Worm (Caenorhabditis elegans) whole organism, young adult: Measurements from ENCODE around the gene fbxa-82.

Source experiments
- B0019.2 ChIP-seq: fragments of 200-800 bp; sonication (Bioruptor generic); conservative IDR thresholded peaks from 2 replicates; pipeline ENCODE4 v1.3.6; 2022; ENCODE audit warnings: missing genetic modification reagents, missing genetic modification characterization, missing compliant biosample characterization
- B0035.1 ChIP-seq: sonication (generic microtip); optimal IDR thresholded peaks from 2 replicates; lab custom pipeline; 2016; ENCODE audit warnings: missing genetic modification characterization, mild to moderate bottlenecking, missing compliant biosample characterization, missing genotype, missing genetic modification reagents
- C17E4.6 ChIP-seq: fragments of 200-800 bp; sonication (Bioruptor generic); IDR thresholded peaks from 2 replicates; pipeline ENCODE4 v1.3.6; 2022; ENCODE audit warnings: missing genetic modification reagents, missing genetic modification characterization, missing compliant biosample characterization
- D2030.7 ChIP-seq: fragments of 200-800 bp; sonication (Bioruptor generic); IDR thresholded peaks from 2 replicates; pipeline ENCODE4 v1.3.6; 2022; ENCODE audit warnings: missing genetic modification reagents, missing genetic modification characterization, missing compliant biosample characterization
- F22D6.2 ChIP-seq: sonication (generic microtip); optimal IDR thresholded peaks from 2 replicates; lab custom pipeline; 2016; ENCODE audit warnings: mild to moderate bottlenecking, missing genetic modification characterization, missing compliant biosample characterization
- F37B4.10 ChIP-seq: fragments of 200-800 bp; sonication (Bioruptor generic); IDR thresholded peaks from 2 replicates; pipeline ENCODE4 v1.3.6; 2022; ENCODE audit warnings: missing genetic modification characterization, missing compliant biosample characterization
- F55B11.4 ChIP-seq: sonication (generic microtip); optimal IDR thresholded peaks from 2 replicates; lab custom pipeline; 2016; ENCODE audit warnings: missing compliant biosample characterization, missing genetic modification characterization, borderline replicate concordance; ENCODE audit not compliant: insufficient read depth
- F57C9.4 ChIP-seq: sonication (generic microtip); optimal IDR thresholded peaks from 2 replicates; lab custom pipeline; 2017; ENCODE audit warnings: mild to moderate bottlenecking, missing genetic modification characterization, missing compliant biosample characterization
- K11D2.4 ChIP-seq: fragments of 200-800 bp; sonication (Bioruptor generic); IDR thresholded peaks from 2 replicates; pipeline ENCODE4 v1.3.6; 2022; ENCODE audit warnings: missing genetic modification reagents, missing genetic modification characterization, missing compliant biosample characterization
- K12H6.12 ChIP-seq: fragments of 200-800 bp; sonication (Bioruptor generic); optimal IDR thresholded peaks from 2 replicates; lab custom pipeline; 2018; ENCODE audit warnings: mild to moderate bottlenecking, missing genetic modification characterization, missing compliant biosample characterization
- Y56A3A.18 ChIP-seq: fragments of 200-800 bp; sonication (Bioruptor generic); IDR thresholded peaks from 2 replicates; pipeline ENCODE4 v1.3.6; 2022; ENCODE audit warnings: missing genetic modification reagents, missing genetic modification characterization, missing compliant biosample characterization
- ZK185.1 ChIP-seq: sonication (generic microtip); optimal IDR thresholded peaks from 2 replicates; lab custom pipeline; 2016; ENCODE audit warnings: mild to moderate bottlenecking, missing genetic modification characterization, missing compliant biosample characterization; ENCODE audit not compliant: poor library complexity, severe bottlenecking
- akir-1 ChIP-seq: fragments of 200-800 bp; sonication (Bioruptor generic); optimal IDR thresholded peaks from 2 replicates; lab custom pipeline; 2018; ENCODE audit warnings: mild to moderate bottlenecking, missing genetic modification characterization, moderate library complexity, missing compliant biosample characterization
- atf-7 ChIP-seq: sonication (generic microtip); optimal IDR thresholded peaks from 2 replicates; lab custom pipeline; 2017; ENCODE audit warnings: mild to moderate bottlenecking, missing genetic modification characterization, missing compliant biosample characterization
- attf-5 ChIP-seq: fragments of 200-800 bp; sonication (Bioruptor generic); optimal IDR thresholded peaks from 2 replicates; lab custom pipeline; 2018; ENCODE audit warnings: mild to moderate bottlenecking, missing genetic modification characterization, missing compliant biosample characterization
- attf-6 ChIP-seq: fragments of 200-800 bp; sonication (Bioruptor generic); IDR thresholded peaks from 2 replicates; pipeline ENCODE4 v1.3.6; 2022; ENCODE audit warnings: missing genetic modification reagents, missing genetic modification characterization, missing compliant biosample characterization
- ceh-27 ChIP-seq: fragments of 200-800 bp; sonication (Bioruptor generic); optimal IDR thresholded peaks from 2 replicates; lab custom pipeline; 2018; ENCODE audit warnings: mild to moderate bottlenecking, missing genetic modification characterization, moderate library complexity, missing compliant biosample characterization
- ceh-40 ChIP-seq: fragments of 200-800 bp; sonication (Bioruptor generic); IDR thresholded peaks from 2 replicates; pipeline ENCODE4 v1.3.6; 2022; ENCODE audit warnings: missing genetic modification characterization, missing compliant biosample characterization
- ceh-91 ChIP-seq: fragments of 200-800 bp; sonication (Bioruptor generic); IDR thresholded peaks from 2 replicates; pipeline ENCODE4 v1.3.6; 2022; ENCODE audit warnings: missing genetic modification reagents, missing genetic modification characterization, missing compliant biosample characterization
- egl-44 ChIP-seq: fragments of 200-800 bp; sonication (Bioruptor generic); IDR thresholded peaks from 2 replicates; pipeline ENCODE4 v1.3.6; 2022; ENCODE audit warnings: missing genetic modification reagents, missing genetic modification characterization, missing compliant biosample characterization
- fkh-3 ChIP-seq: sonication (generic microtip); optimal IDR thresholded peaks from 2 replicates; lab custom pipeline; 2016; ENCODE audit warnings: mild to moderate bottlenecking, missing genetic modification characterization, missing compliant biosample characterization
- hmg-1.2 ChIP-seq: fragments of 200-800 bp; sonication (Bioruptor generic); IDR thresholded peaks from 2 replicates; pipeline ENCODE4 v1.3.6; 2022; ENCODE audit warnings: missing genetic modification reagents, missing genetic modification characterization, missing compliant biosample characterization
- hrde-1 ChIP-seq: sonication (generic microtip); optimal IDR thresholded peaks from 2 replicates; lab custom pipeline; 2016; ENCODE audit warnings: missing genetic modification characterization, mild to moderate bottlenecking, missing compliant biosample characterization, moderate library complexity, missing genotype, missing genetic modification reagents, borderline replicate concordance
- hsf-1 ChIP-seq: fragments of 200-800 bp; sonication (Bioruptor generic); IDR thresholded peaks from 2 replicates; pipeline ENCODE4 v1.3.6; 2022; ENCODE audit warnings: missing genetic modification reagents, missing genetic modification characterization, missing compliant biosample characterization
- let-526 ChIP-seq: fragments of 200-800 bp; sonication (Bioruptor generic); IDR thresholded peaks from 2 replicates; pipeline ENCODE4 v1.3.6; 2022; ENCODE audit warnings: missing genetic modification reagents, missing genetic modification characterization, missing compliant biosample characterization
- let-607 ChIP-seq, 2 experiments: fragments of 200-800 bp in 1 of 2; sonication (Bioruptor generic) in 1 of 2; sonication (generic microtip) in 1 of 2; optimal IDR thresholded peaks; 2 replicates each; lab custom pipeline; 2016 to 2018; ENCODE audit warnings: mild to moderate bottlenecking in 2 of 2, missing compliant biosample characterization in 2 of 2, missing genetic modification characterization in 2 of 2, moderate library complexity in 2 of 2, missing genotype in 1 of 2
- lin-35 ChIP-seq, 3 experiments: fragments of 150-350 bp in 2 of 3; sonication (generic microtip) in 1 of 3; optimal IDR thresholded peaks; 2 replicates each; lab custom pipeline; 2014 to 2018; ENCODE audit warnings: missing biosample characterization in 3 of 3, missing genetic modification characterization in 3 of 3, missing genetic modification reagents in 3 of 3
- lsl-1 ChIP-seq: fragments of 200-800 bp; sonication (Bioruptor generic); optimal IDR thresholded peaks from 2 replicates; lab custom pipeline; 2018; ENCODE audit warnings: mild to moderate bottlenecking, missing genetic modification characterization, moderate library complexity, missing compliant biosample characterization
- lsy-27 ChIP-seq: sonication (generic microtip); optimal IDR thresholded peaks from 2 replicates; lab custom pipeline; 2017; ENCODE audit warnings: missing genetic modification characterization, mild to moderate bottlenecking, missing compliant biosample characterization, antibody characterized with exemption, missing genotype, borderline replicate concordance; ENCODE audit not compliant: insufficient read depth
- madf-10 ChIP-seq: sonication (generic microtip); optimal IDR thresholded peaks from 2 replicates; lab custom pipeline; 2016; ENCODE audit warnings: mild to moderate bottlenecking, missing genetic modification characterization, missing compliant biosample characterization
- madf-3 ChIP-seq: fragments of 200-800 bp; sonication (Bioruptor generic); IDR thresholded peaks from 2 replicates; pipeline ENCODE4 v1.3.6; 2022; ENCODE audit warnings: missing genetic modification reagents, missing genetic modification characterization, missing compliant biosample characterization
- madf-6 ChIP-seq: fragments of 200-800 bp; sonication (Bioruptor generic); IDR thresholded peaks from 2 replicates; pipeline ENCODE4 v1.3.6; 2022; ENCODE audit warnings: missing genetic modification reagents, missing genetic modification characterization, missing compliant biosample characterization
- nfya-2 ChIP-seq: fragments of 200-800 bp; sonication (Bioruptor generic); IDR thresholded peaks from 2 replicates; pipeline ENCODE4 v1.3.6; 2022; ENCODE audit warnings: missing genetic modification reagents, missing genetic modification characterization, missing compliant biosample characterization
- nhr-27 ChIP-seq: fragments of 200-800 bp; sonication (Bioruptor generic); optimal IDR thresholded peaks from 2 replicates; lab custom pipeline; 2018; ENCODE audit warnings: mild to moderate bottlenecking, missing genetic modification characterization, moderate library complexity, missing compliant biosample characterization
- nhr-90 ChIP-seq: sonication (generic microtip); optimal IDR thresholded peaks from 2 replicates; lab custom pipeline; 2016; ENCODE audit warnings: missing genotype, mild to moderate bottlenecking, missing genetic modification characterization, missing compliant biosample characterization
- rec-8 ChIP-seq, 2 experiments: sonication (generic microtip); optimal IDR thresholded peaks; 2 replicates each; lab custom pipeline; 2016; ENCODE audit warnings: mild to moderate bottlenecking in 2 of 2, missing genetic modification characterization in 2 of 2, missing genetic modification reagents in 2 of 2, missing genotype in 2 of 2, missing biosample characterization in 1 of 2, missing compliant biosample characterization in 1 of 2, moderate library complexity in 1 of 2
- rpc-1 ChIP-seq, 2 experiments: fragments of 150-350 bp in 1 of 2; sonication (generic microtip) in 1 of 2; optimal IDR thresholded peaks; 2 replicates each; lab custom pipeline; 2014 to 2018; ENCODE audit warnings: missing biosample characterization in 1 of 2, missing genetic modification characterization in 1 of 2, missing genetic modification reagents in 1 of 2, missing genotype in 1 of 2
- sdz-38 ChIP-seq: sonication (generic microtip); optimal IDR thresholded peaks from 2 replicates; lab custom pipeline; 2016; ENCODE audit warnings: missing genotype, missing genetic modification characterization, missing compliant biosample characterization
- snpc-1.3 ChIP-seq: sonication (generic microtip); optimal IDR thresholded peaks from 2 replicates; lab custom pipeline; 2017; ENCODE audit warnings: missing genetic modification characterization, mild to moderate bottlenecking, missing compliant biosample characterization, antibody characterized with exemption, moderate library complexity, missing genotype, missing genetic modification reagents; ENCODE audit not compliant: insufficient read depth
- snpc-3.4 ChIP-seq: sonication (generic microtip); optimal IDR thresholded peaks from 2 replicates; lab custom pipeline; 2017; ENCODE audit warnings: missing genetic modification characterization, mild to moderate bottlenecking, missing compliant biosample characterization, antibody characterized with exemption, moderate library complexity, missing genotype, missing genetic modification reagents
- tbx-9 ChIP-seq: sonication (generic microtip); optimal IDR thresholded peaks from 2 replicates; lab custom pipeline; 2016; ENCODE audit warnings: borderline replicate concordance, missing genetic modification characterization, inconsistent platforms, missing compliant biosample characterization
- tlf-1 ChIP-seq: fragments of 200-800 bp; sonication (Bioruptor generic); optimal IDR thresholded peaks from 2 replicates; lab custom pipeline; 2018; ENCODE audit warnings: mild to moderate bottlenecking, missing genetic modification characterization, missing compliant biosample characterization
- unc-130 ChIP-seq: sonication (generic microtip); optimal IDR thresholded peaks from 2 replicates; lab custom pipeline; 2016; ENCODE audit warnings: missing genetic modification reagents, missing genetic modification characterization, missing compliant biosample characterization
- xnd-1 ChIP-seq: sonication (generic microtip); optimal IDR thresholded peaks from 2 replicates; lab custom pipeline; 2016; ENCODE audit warnings: missing genotype, missing genetic modification reagents, missing genetic modification characterization, missing compliant biosample characterization

The fbxa-82 gene

DNA sequence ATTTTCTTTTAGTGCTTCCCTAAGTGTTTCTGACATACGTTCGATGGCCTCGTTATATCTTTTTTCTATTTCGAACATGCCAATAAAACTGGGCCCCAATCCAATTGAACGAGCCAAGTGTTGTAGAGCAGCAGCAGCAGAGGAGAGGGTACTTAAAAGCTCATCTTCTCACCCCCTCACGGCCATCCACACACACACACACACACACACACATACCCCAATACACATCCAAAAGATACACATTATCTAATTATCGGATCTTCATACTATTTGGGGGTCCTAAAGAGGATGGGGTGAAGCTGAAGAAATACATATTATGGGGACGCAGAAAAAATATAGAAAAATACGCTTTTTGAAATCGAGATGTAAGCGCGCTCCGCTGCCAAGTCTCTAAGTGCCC is 20.4 kb upstream of the fbxa-82 start:
- TF ChIP-seq hrde-1 (tag; lab: Kevin White, UChicago), result no peak
- TF ChIP-seq ceh-27 (GFP tag; lab: Kevin White, UChicago), result peak; percentile 69

DNA sequence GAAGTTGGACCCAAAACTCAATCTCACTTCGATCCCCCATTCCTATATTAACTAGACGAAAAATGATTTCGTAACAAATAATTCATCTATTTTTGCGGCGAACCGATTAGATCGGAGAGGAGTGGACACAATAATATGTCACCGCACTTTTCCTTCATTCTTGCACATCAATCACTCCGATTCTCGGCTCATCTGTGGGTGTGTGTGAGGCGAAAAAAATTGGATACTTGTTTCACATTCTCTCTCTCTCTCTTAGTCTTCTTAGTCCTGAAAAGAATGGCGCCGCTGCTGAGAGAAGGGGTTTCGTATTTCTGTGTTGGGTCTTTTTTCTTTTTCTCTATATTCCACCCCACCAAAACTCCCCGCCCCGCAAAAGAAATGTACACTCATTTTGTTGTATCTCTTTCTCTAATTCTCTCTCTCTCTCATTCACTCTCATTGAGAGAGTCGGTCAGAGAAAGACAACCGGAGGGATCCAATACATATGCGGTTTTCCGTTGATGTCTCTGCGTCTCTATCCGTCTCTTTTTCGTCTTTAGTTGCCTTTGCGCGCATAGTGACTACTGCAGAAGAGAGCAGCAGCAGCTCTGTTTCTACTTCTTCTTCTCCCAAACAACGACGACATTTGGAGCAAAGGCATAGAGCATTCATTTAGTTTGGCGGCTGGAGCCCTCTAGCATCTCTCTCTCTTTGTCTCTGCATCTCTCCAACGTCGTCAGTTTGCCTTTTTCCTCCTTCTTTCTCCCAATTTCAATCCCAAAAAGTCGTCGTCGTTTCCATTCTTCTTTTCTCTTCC is 18.9 kb upstream of the fbxa-82 start, which contains the start of gene unc-76:
TSS of gene unc-76 (plus strand) at position 746 of the 796 bp plus-strand sequence.
- no peak for TF ChIP-seq Y56A3A.18 (GFP tag; lab: Robert Waterston, UW)
- TF ChIP-seq C17E4.6 (GFP tag; lab: Robert Waterston, UW), result no peak
- peak; percentile 69 for TF ChIP-seq hmg-1.2
- TF ChIP-seq snpc-3.4 (tag; lab: Kevin White, UChicago), result no peak
- no peak for TF ChIP-seq F37B4.10
- TF ChIP-seq D2030.7 (GFP tag; lab: Robert Waterston, UW), result no peak
- TF ChIP-seq lsy-27 (tag; lab: Kevin White, UChicago), result no peak
- peak; percentile 56; the same call in 1 of the 2 replicates for TF ChIP-seq K11D2.4 (GFP tag; lab: Robert Waterston, UW)
- no peak for TF ChIP-seq rpc-1 (optimal IDR thresholded peaks at IDR 0.05; lab: Kevin White, UChicago)
- no peak for TF ChIP-seq rpc-1 (tag; optimal IDR thresholded peaks at IDR 0.05; lab: Kevin White, UChicago)
- no peak for TF ChIP-seq nfya-2 (GFP tag; lab: Robert Waterston, UW)
- no peak for TF ChIP-seq madf-6 (GFP tag; lab: Robert Waterston, UW)
- TF ChIP-seq let-526 (GFP tag; lab: Robert Waterston, UW), result no peak
- no peak for TF ChIP-seq ceh-91
- TF ChIP-seq snpc-1.3 (tag; lab: Kevin White, UChicago), result no peak
- no peak for TF ChIP-seq B0019.2 (GFP tag; lab: Robert Waterston, UW)
- no peak for TF ChIP-seq nhr-27 (tag; lab: Kevin White, UChicago)
- no peak for TF ChIP-seq ceh-40
- TF ChIP-seq nhr-90, result no peak
- no peak for TF ChIP-seq F55B11.4 (tag; lab: Kevin White, UChicago)
- TF ChIP-seq xnd-1 (tag; lab: Kevin White, UChicago), result no peak
- TF ChIP-seq fkh-3 (tag; lab: Kevin White, UChicago), result no peak
- TF ChIP-seq lin-35 (GFP tag; optimal IDR thresholded peaks at IDR 0.05; lab: Kevin White, UChicago), result no peak
- TF ChIP-seq tlf-1 (GFP tag; lab: Kevin White, UChicago), result no peak
- no peak for TF ChIP-seq F22D6.2 (tag; lab: Kevin White, UChicago)
- no peak for TF ChIP-seq B0035.1 (tag; lab: Kevin White, UChicago)
- TF ChIP-seq F57C9.4 (tag; lab: Kevin White, UChicago), result no peak
- TF ChIP-seq attf-5 (GFP tag; lab: Kevin White, UChicago), result peak; percentile 38
- no peak for TF ChIP-seq unc-130
- no peak; the same call in 1 of the 2 replicates for TF ChIP-seq hsf-1 (GFP tag; lab: Robert Waterston, UW)
- no peak for TF ChIP-seq sdz-38 (tag; lab: Kevin White, UChicago)
- TF ChIP-seq madf-10 (tag; lab: Kevin White, UChicago), result peak; percentile 20
- TF ChIP-seq lsl-1, result no peak
- TF ChIP-seq ZK185.1 (tag; lab: Kevin White, UChicago), result no peak
- no peak for TF ChIP-seq let-607 (tag; optimal IDR thresholded peaks at IDR 0.05; lab: Kevin White, UChicago)
- TF ChIP-seq tbx-9 (tag; lab: Kevin White, UChicago), result no peak
- TF ChIP-seq madf-3 (GFP tag; lab: Robert Waterston, UW), result no peak
- no peak for TF ChIP-seq attf-6 (GFP tag; lab: Robert Waterston, UW)
- no peak for TF ChIP-seq rec-8 (tag; optimal IDR thresholded peaks at IDR 0.05; lab: Kevin White, UChicago)
- TF ChIP-seq akir-1, result no peak
- peak; percentile 89 for TF ChIP-seq K12H6.12 (tag; lab: Kevin White, UChicago)
- TF ChIP-seq atf-7 (tag; lab: Kevin White, UChicago), result no peak
- TF ChIP-seq egl-44, result no peak
